Worm (Caenorhabditis elegans): ENCODE data around the gene srt-49.

ce11 chrIV:15127731-15128130 lies 29.5 kb upstream of the srt-49 start, which contains the start of gene M199.9:
- TF ChIP-seq hmg-20 (GFP tag; IDR thresholded peaks at IDR 0.05) (no peak), ceh-100 (GFP tag; IDR thresholded peaks at IDR 0.05) (no peak), unc-130 (GFP tag; optimal IDR thresholded peaks at IDR 0.05) (no peak), somi-1 (GFP tag; optimal IDR thresholded peaks at IDR 0.05) (no peak), efl-1 (GFP tag; optimal IDR thresholded peaks at IDR 0.05) (no peak)
